Worm (Caenorhabditis elegans) whole organism, L2 larva: ENCODE measurements around the gene dgk-5.
A peak's percentile ranks its signal among the peaks of the same experiment; 100 is the strongest.

Experiments used
- C34F6.9 ChIP-seq: fragments of 150-350 bp; optimal IDR thresholded peaks from 2 replicates; lab custom pipeline; 2014; ENCODE audit warnings: missing biosample characterization, missing genetic modification characterization
- F13H6.1 ChIP-seq: sonication (generic microtip); optimal IDR thresholded peaks from 2 replicates; lab custom pipeline; 2016; ENCODE audit warnings: missing genetic modification characterization, missing compliant biosample characterization
- R02D3.7 ChIP-seq: fragments of 150-350 bp; optimal IDR thresholded peaks from 2 replicates; lab custom pipeline; 2014; ENCODE audit warnings: missing biosample characterization, missing genetic modification characterization
- ZK546.5 ChIP-seq: sonication (generic microtip); optimal IDR thresholded peaks from 2 replicates; lab custom pipeline; 2017; ENCODE audit warnings: missing biosample characterization, missing genetic modification characterization
- alr-1 ChIP-seq: fragments of 150-350 bp; optimal IDR thresholded peaks from 2 replicates; lab custom pipeline; 2014; ENCODE audit warnings: missing biosample characterization, missing genetic modification characterization
- blmp-1 ChIP-seq: sonication (generic microtip); optimal IDR thresholded peaks from 2 replicates; lab custom pipeline; 2017; ENCODE audit warnings: missing genetic modification characterization, mild to moderate bottlenecking, missing compliant biosample characterization, antibody characterized with exemption, moderate library complexity; ENCODE audit not compliant: insufficient read depth
- ceh-16 ChIP-seq: fragments of 150-350 bp; optimal IDR thresholded peaks from 2 replicates; lab custom pipeline; 2014; ENCODE audit warnings: missing biosample characterization, missing genetic modification characterization
- crh-2 ChIP-seq: sonication (generic microtip); optimal IDR thresholded peaks from 2 replicates; lab custom pipeline; 2017; ENCODE audit warnings: missing biosample characterization, missing genetic modification characterization
- dmd-4 ChIP-seq: sonication (generic microtip); optimal IDR thresholded peaks from 2 replicates; lab custom pipeline; 2017; ENCODE audit warnings: missing biosample characterization, missing genetic modification characterization
- egl-27 ChIP-seq: sonication (generic microtip); optimal IDR thresholded peaks from 3 replicates; lab custom pipeline; 2017; ENCODE audit warnings: missing biosample characterization, missing genetic modification reagents, missing genetic modification characterization
- elt-1 ChIP-seq: fragments of 150-350 bp; optimal IDR thresholded peaks from 2 replicates; lab custom pipeline; 2014; ENCODE audit warnings: missing biosample characterization, missing genetic modification characterization
- elt-3 ChIP-seq: sonication (generic microtip); optimal IDR thresholded peaks from 2 replicates; lab custom pipeline; 2017; ENCODE audit warnings: missing biosample characterization, missing genetic modification characterization
- fos-1 ChIP-seq: fragments of 150-350 bp; optimal IDR thresholded peaks from 2 replicates; lab custom pipeline; 2014; ENCODE audit warnings: missing biosample characterization, missing genetic modification characterization
- gmeb-1 ChIP-seq: fragments of 150-350 bp; optimal IDR thresholded peaks from 2 replicates; lab custom pipeline; 2014; ENCODE audit warnings: missing biosample characterization, missing genetic modification characterization
- lin-11 ChIP-seq: fragments of 150-350 bp; sonication (generic microtip); optimal IDR thresholded peaks from 2 replicates; lab custom pipeline; 2014; ENCODE audit warnings: missing biosample characterization, missing genetic modification characterization, inconsistent platforms, mixed read lengths
- lin-13 ChIP-seq: fragments of 150-350 bp; optimal IDR thresholded peaks from 2 replicates; lab custom pipeline; 2014; ENCODE audit warnings: missing biosample characterization, missing genetic modification reagents, missing genetic modification characterization
- lin-39 ChIP-seq: fragments of 150-350 bp; optimal IDR thresholded peaks from 2 replicates; lab custom pipeline; 2014; ENCODE audit warnings: missing biosample characterization, missing genetic modification reagents, missing genetic modification characterization
- lsy-2 ChIP-seq, 2 experiments: fragments of 150-350 bp in 1 of 2; sonication (generic microtip) in 1 of 2; optimal IDR thresholded peaks; 2 replicates each; lab custom pipeline; 2014 to 2017; ENCODE audit warnings: missing biosample characterization in 2 of 2, missing genetic modification characterization in 2 of 2
- mab-5 ChIP-seq: fragments of 150-350 bp; optimal IDR thresholded peaks from 2 replicates; lab custom pipeline; 2014; ENCODE audit warnings: missing biosample characterization, missing genetic modification characterization
- mbf-1 ChIP-seq: sonication (generic microtip); optimal IDR thresholded peaks from 2 replicates; lab custom pipeline; 2017; ENCODE audit warnings: missing biosample characterization, missing genetic modification characterization
- mdl-1 ChIP-seq, 2 experiments: fragments of 150-350 bp in 1 of 2; sonication (generic microtip) in 1 of 2; optimal IDR thresholded peaks; 2 replicates each; lab custom pipeline; 2017; ENCODE audit warnings: missing biosample characterization in 2 of 2, missing genetic modification characterization in 2 of 2
- nhr-10 ChIP-seq: sonication (generic microtip); optimal IDR thresholded peaks from 2 replicates; lab custom pipeline; 2017; ENCODE audit warnings: missing biosample characterization, missing genetic modification characterization
- nhr-11 ChIP-seq: fragments of 150-350 bp; optimal IDR thresholded peaks from 2 replicates; lab custom pipeline; 2014; ENCODE audit warnings: missing biosample characterization, missing genetic modification characterization
- nhr-12 ChIP-seq: fragments of 150-350 bp; optimal IDR thresholded peaks from 2 replicates; lab custom pipeline; 2014; ENCODE audit warnings: missing biosample characterization, missing genetic modification characterization
- nhr-129 ChIP-seq: fragments of 150-350 bp; optimal IDR thresholded peaks from 2 replicates; lab custom pipeline; 2014; ENCODE audit warnings: missing biosample characterization, missing genetic modification characterization
- nhr-21 ChIP-seq: fragments of 150-350 bp; optimal IDR thresholded peaks from 2 replicates; lab custom pipeline; 2014; ENCODE audit warnings: missing biosample characterization, missing genetic modification characterization
- nhr-23 ChIP-seq: fragments of 150-350 bp; optimal IDR thresholded peaks from 2 replicates; lab custom pipeline; 2014; ENCODE audit warnings: missing biosample characterization, missing genetic modification reagents, missing genetic modification characterization
- nhr-237 ChIP-seq: fragments of 150-350 bp; optimal IDR thresholded peaks from 2 replicates; lab custom pipeline; 2014; ENCODE audit warnings: missing biosample characterization, missing genetic modification characterization
- nhr-6 ChIP-seq: fragments of 150-350 bp; optimal IDR thresholded peaks from 2 replicates; lab custom pipeline; 2014; ENCODE audit warnings: missing biosample characterization, missing genetic modification characterization
- nhr-77 ChIP-seq: fragments of 150-350 bp; optimal IDR thresholded peaks from 2 replicates; lab custom pipeline; 2014; ENCODE audit warnings: missing biosample characterization, missing genetic modification characterization
- skn-1 ChIP-seq: sonication (generic microtip); optimal IDR thresholded peaks from 2 replicates; lab custom pipeline; 2017; ENCODE audit warnings: missing biosample characterization, missing genetic modification characterization
- sma-3 ChIP-seq: sonication (generic microtip); optimal IDR thresholded peaks from 2 replicates; lab custom pipeline; 2016; ENCODE audit warnings: missing genetic modification reagents, missing genetic modification characterization, missing compliant biosample characterization
- sma-9 ChIP-seq, 2 experiments: fragments of 150-350 bp in 1 of 2; sonication (generic microtip) in 1 of 2; optimal IDR thresholded peaks; 2 replicates each; lab custom pipeline; 2014 to 2016; ENCODE audit warnings: missing genetic modification characterization in 2 of 2, mild to moderate bottlenecking in 1 of 2, missing biosample characterization in 1 of 2, missing compliant biosample characterization in 1 of 2, missing genetic modification reagents in 1 of 2, moderate library complexity in 1 of 2
- snpc-4 ChIP-seq: fragments of 150-350 bp; optimal IDR thresholded peaks from 2 replicates; lab custom pipeline; 2014; ENCODE audit warnings: missing biosample characterization, missing genetic modification characterization
- unc-39 ChIP-seq: fragments of 150-350 bp; optimal IDR thresholded peaks from 2 replicates; lab custom pipeline; 2014; ENCODE audit warnings: missing biosample characterization, missing genetic modification characterization
- unc-55 ChIP-seq: fragments of 150-350 bp; sonication (generic microtip); optimal IDR thresholded peaks from 3 replicates; lab custom pipeline; 2014; ENCODE audit warnings: missing biosample characterization, missing genetic modification reagents, missing genetic modification characterization
- unc-62 ChIP-seq: fragments of 150-350 bp; optimal IDR thresholded peaks from 2 replicates; lab custom pipeline; 2014; ENCODE audit warnings: missing biosample characterization, missing genetic modification reagents, missing genetic modification characterization
- zag-1 ChIP-seq: fragments of 150-350 bp; optimal IDR thresholded peaks from 2 replicates; lab custom pipeline; 2014; ENCODE audit warnings: missing biosample characterization, missing genetic modification characterization
- ztf-11 ChIP-seq: sonication (generic microtip); optimal IDR thresholded peaks from 2 replicates; lab custom pipeline; 2017; ENCODE audit warnings: missing biosample characterization, missing genetic modification characterization
- ztf-4 ChIP-seq: fragments of 150-350 bp; optimal IDR thresholded peaks from 2 replicates; lab custom pipeline; 2014; ENCODE audit warnings: missing biosample characterization, missing genetic modification characterization

The dgk-5 gene

DNA sequence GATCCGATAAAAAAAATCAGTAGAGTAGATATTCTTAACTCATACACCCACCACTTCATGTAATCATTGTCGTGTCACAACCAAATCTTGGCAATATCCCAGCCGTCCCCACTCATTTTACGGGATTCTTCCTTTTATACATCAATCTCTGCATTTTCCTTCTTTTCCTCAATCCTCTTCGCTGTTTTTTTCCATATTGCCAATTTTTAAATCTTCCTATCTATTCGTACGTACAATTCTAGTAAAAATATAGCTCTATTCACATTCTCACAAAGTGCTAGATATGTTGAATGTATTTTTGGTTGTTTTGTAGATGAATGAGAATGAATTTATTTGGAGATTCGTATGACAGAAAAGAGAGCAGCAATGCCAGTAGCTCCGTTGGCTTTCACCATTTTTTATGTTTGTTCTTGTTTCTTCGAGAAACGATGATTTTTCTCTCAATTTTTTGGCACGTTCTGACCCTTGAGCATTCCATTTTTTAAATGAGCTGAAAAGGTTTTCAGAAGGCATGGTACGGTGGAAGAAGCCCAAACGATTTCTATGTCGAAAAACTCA is 4.4 kb upstream of the dgk-5 start, which contains the start of gene T28D9.16:
Gene T28D9.16, plus strand, starts transcription at position 508 of the 558 bp plus-strand sequence.
- no peak for TF ChIP-seq skn-1 (tag; lab: Kevin White, UChicago)
- no peak for TF ChIP-seq mdl-1 (tag; optimal IDR thresholded peaks at IDR 0.05; lab: Kevin White, UChicago)
- no peak for TF ChIP-seq elt-3
- no peak for TF ChIP-seq mab-5 (tag; lab: Kevin White, UChicago)
- no peak for TF ChIP-seq snpc-4 (tag; lab: Kevin White, UChicago)
- TF ChIP-seq dmd-4 (tag; lab: Kevin White, UChicago), result no peak
- no peak for TF ChIP-seq nhr-129 (tag; lab: Kevin White, UChicago)
- no peak for TF ChIP-seq gmeb-1 (tag; lab: Kevin White, UChicago)
- no peak for TF ChIP-seq ztf-4 (tag; lab: Kevin White, UChicago)
- TF ChIP-seq lin-39 (tag; lab: Kevin White, UChicago), result no peak
- TF ChIP-seq R02D3.7 (tag; lab: Kevin White, UChicago), result no peak
- no peak for TF ChIP-seq alr-1 (tag; lab: Kevin White, UChicago)
- TF ChIP-seq nhr-23, result no peak
- TF ChIP-seq mbf-1 (tag; lab: Kevin White, UChicago), result no peak
- no peak for TF ChIP-seq egl-27 (tag; lab: Kevin White, UChicago)
- TF ChIP-seq, all 48 proteins: peak for 0

DNA sequence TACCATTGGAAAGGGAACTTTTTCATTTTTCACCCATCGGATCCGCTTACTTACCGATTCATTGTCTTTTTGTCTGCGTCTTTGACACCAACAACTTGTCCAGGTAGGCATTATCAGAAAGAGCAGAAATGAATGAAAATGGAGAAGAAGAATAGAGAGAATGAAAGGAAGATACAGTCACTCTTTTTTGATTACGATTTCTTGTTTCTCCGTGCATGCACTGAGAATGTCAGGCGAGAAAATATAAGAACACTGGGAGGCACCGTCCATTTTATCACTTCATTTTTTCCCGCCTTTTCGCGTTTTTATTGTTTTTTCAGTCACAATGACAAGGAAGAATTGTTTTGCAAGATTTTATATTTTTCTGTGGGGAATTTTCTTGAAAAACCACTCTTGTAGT is 1.5 kb downstream of the dgk-5 start:
- TF ChIP-seq fos-1 (tag; lab: Kevin White, UChicago), result peak; percentile 56
- no peak for TF ChIP-seq crh-2
- TF ChIP-seq, all 48 proteins: peak for 1

DNA sequence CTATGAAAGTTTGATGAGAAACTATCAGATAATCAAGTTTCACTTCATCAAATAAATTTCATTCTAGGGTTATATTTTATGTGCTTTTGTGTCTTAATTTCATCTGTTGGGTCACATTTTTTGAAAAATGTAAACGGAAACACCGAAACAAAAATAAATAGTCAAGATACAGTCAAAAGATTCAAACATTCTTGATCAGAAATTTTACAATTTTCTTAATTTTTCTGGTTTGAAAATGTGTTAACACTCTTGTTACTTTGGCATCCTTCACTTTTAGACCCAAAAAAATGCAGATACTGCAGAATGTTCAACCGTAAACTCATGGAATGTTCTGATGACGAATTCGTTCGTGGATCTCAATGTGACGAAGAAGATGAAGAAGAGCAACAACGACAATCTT is 16.2 kb downstream of the dgk-5 start, which contains the start of gene aptf-1:
Gene aptf-1, plus strand, starts transcription at position 301 of the 400 bp plus-strand sequence.
- TF ChIP-seq nhr-12 (tag; lab: Kevin White, UChicago) (no peak), lin-39 (tag; lab: Kevin White, UChicago) (no peak), elt-1 (no peak), blmp-1 (tag; lab: Kevin White, UChicago) (no peak), snpc-4 (tag; lab: Kevin White, UChicago) (no peak), sma-3 (GFP tag; lab: Kevin White, UChicago) (no peak), dmd-4 (tag; lab: Kevin White, UChicago) (no peak), ceh-16 (no peak), unc-62 (no peak), nhr-23 (no peak), nhr-129 (tag; lab: Kevin White, UChicago) (no peak), nhr-11 (tag; lab: Kevin White, UChicago) (no peak), zag-1 (tag; lab: Kevin White, UChicago) (no peak), mbf-1 (tag; lab: Kevin White, UChicago) (no peak), nhr-6 (no peak), unc-55 (GFP tag; lab: Kevin White, UChicago) (no peak), ztf-11 (tag; lab: Kevin White, UChicago) (no peak), nhr-237 (tag; lab: Kevin White, UChicago) (no peak)

DNA sequence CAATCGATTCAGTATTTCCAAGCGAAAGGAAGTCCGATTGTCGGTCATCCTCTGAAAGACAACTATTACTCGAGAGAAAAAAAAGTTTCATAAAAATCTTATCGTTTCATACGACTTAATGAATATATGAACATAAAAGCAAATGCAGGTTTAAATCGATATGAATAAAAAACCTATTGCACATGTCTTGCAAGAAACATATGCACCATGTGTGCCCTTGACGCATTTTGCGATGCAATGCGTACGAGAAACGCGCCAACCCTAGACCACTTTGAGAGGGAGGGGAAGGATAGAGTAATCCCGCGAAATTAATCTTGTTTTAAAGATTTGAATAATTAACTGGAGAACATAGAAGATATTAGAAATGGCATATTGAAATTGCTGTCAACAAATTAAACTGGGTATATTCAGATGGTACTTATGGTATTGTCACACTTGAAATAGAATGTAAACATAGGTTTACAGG is 17.5 kb downstream of the dgk-5 start, which contains the start of gene atg-16.2:
Gene atg-16.2, minus strand, starts transcription at position 51 of the 466 bp plus-strand sequence.
- TF ChIP-seq gmeb-1 (tag; lab: Kevin White, UChicago) (no peak), mab-5 (tag; lab: Kevin White, UChicago) (peak; percentile 31), lsy-2 (tag; optimal IDR thresholded peaks at IDR 0.05; lab: Kevin White, UChicago) (peak in 1 of 2 experiments; percentile 76), mdl-1 (tag; optimal IDR thresholded peaks at IDR 0.05; lab: Kevin White, UChicago) (no peak), unc-55 (GFP tag; lab: Kevin White, UChicago) (peak; percentile 74), unc-39 (tag; lab: Kevin White, UChicago) (no peak), nhr-77 (no peak), nhr-23 (no peak), lin-11 (tag; lab: Kevin White, UChicago) (peak; percentile 9), ZK546.5 (tag; lab: Kevin White, UChicago) (no peak), nhr-237 (tag; lab: Kevin White, UChicago) (no peak), nhr-6 (no peak), nhr-129 (tag; lab: Kevin White, UChicago) (peak; percentile 79), sma-9 (GFP tag; optimal IDR thresholded peaks at IDR 0.05; lab: Kevin White, UChicago) (peak; percentile 33), sma-9 (tag; optimal IDR thresholded peaks at IDR 0.05; lab: Kevin White, UChicago) (no peak), nhr-21 (peak; percentile 2), skn-1 (tag; lab: Kevin White, UChicago) (no peak), ztf-11 (tag; lab: Kevin White, UChicago) (no peak), nhr-10 (tag; lab: Kevin White, UChicago) (no peak), snpc-4 (tag; lab: Kevin White, UChicago) (peak; percentile 14), lin-13 (GFP tag; lab: Kevin White, UChicago) (peak; percentile 55), crh-2 (peak; percentile 44), nhr-11 (tag; lab: Kevin White, UChicago) (no peak), fos-1 (tag; lab: Kevin White, UChicago) (peak; percentile 8), C34F6.9 (peak; percentile 78), elt-3 (no peak), F13H6.1 (tag; lab: Kevin White, UChicago) (peak; percentile 30)
